Fruit fly (Drosophila melanogaster) whole organism, embryonic: ENCODE measurements around the gene org-1.

Experiments used
- ATbp ChIP-seq: fragments of 200-800 bp; sonication (Bioruptor generic); optimal IDR thresholded peaks from 2 replicates; lab custom pipeline; 2017; ENCODE audit warnings: missing biosample characterization, mild to moderate bottlenecking, missing genetic modification characterization, missing genetic modification reagents
- Bgb ChIP-seq: fragments of 200-800 bp; sonication (Bioruptor generic); IDR thresholded peaks from 2 replicates; pipeline ENCODE4 v1.3.6; 2022; ENCODE audit warnings: missing biosample characterization, missing genetic modification characterization; ENCODE audit not compliant: partially characterized antibody
- CG10267 ChIP-seq: fragments of 200-800 bp; sonication (Bioruptor generic); optimal IDR thresholded peaks from 2 replicates; lab custom pipeline; 2018; ENCODE audit warnings: missing biosample characterization, mild to moderate bottlenecking, missing genetic modification characterization, moderate library complexity
- CG12391 ChIP-seq: fragments of 200-800 bp; sonication (Bioruptor generic); optimal IDR thresholded peaks from 3 replicates; lab custom pipeline; 2018; ENCODE audit warnings: missing biosample characterization, mild to moderate bottlenecking, missing genetic modification characterization, moderate library complexity
- CG12659 ChIP-seq: fragments of 200-800 bp; sonication (Bioruptor generic); optimal IDR thresholded peaks from 3 replicates; lab custom pipeline; 2017; ENCODE audit warnings: mild to moderate bottlenecking, missing biosample characterization, missing genetic modification reagents, missing genetic modification characterization
- CG14710 ChIP-seq: fragments of 200-800 bp; sonication (Bioruptor generic); optimal IDR thresholded peaks from 3 replicates; lab custom pipeline; 2019; ENCODE audit warnings: missing biosample characterization, mild to moderate bottlenecking, missing genetic modification characterization, moderate library complexity
- CG17829 ChIP-seq: fragments of 200-800 bp; optimal IDR thresholded peaks from 2 replicates; lab custom pipeline; 2019; ENCODE audit warnings: missing biosample characterization, mild to moderate bottlenecking, missing genetic modification characterization, moderate library complexity
- CG2116 ChIP-seq: fragments of 200-800 bp; sonication (Bioruptor generic); optimal IDR thresholded peaks from 3 replicates; lab custom pipeline; 2018; ENCODE audit warnings: missing biosample characterization, mild to moderate bottlenecking, missing genetic modification characterization
- CG2120 ChIP-seq: fragments of 200-800 bp; sonication (Bioruptor generic); optimal IDR thresholded peaks from 3 replicates; lab custom pipeline; 2016; ENCODE audit warnings: missing biosample characterization, missing genetic modification characterization
- CG30403 ChIP-seq: fragments of 200-800 bp; sonication (Bioruptor generic); optimal IDR thresholded peaks from 3 replicates; lab custom pipeline; 2016; ENCODE audit warnings: missing biosample characterization, missing genetic modification characterization
- CG42726 ChIP-seq: fragments of 200-800 bp; sonication (Bioruptor generic); IDR thresholded peaks from 2 replicates; pipeline ENCODE4 v1.3.6; 2022; ENCODE audit warnings: missing biosample characterization, missing genetic modification characterization; ENCODE audit not compliant: partially characterized antibody
- CG4617 ChIP-seq: fragments of 200-800 bp; sonication (Bioruptor generic); optimal IDR thresholded peaks from 3 replicates; lab custom pipeline; 2016; ENCODE audit warnings: missing biosample characterization, missing genetic modification characterization, borderline replicate concordance
- CG6272 ChIP-seq: fragments of 200-800 bp; sonication (Bioruptor generic); IDR thresholded peaks from 2 replicates; pipeline ENCODE4 v1.3.6; 2022; ENCODE audit warnings: missing biosample characterization, missing genetic modification characterization
- CG6689 ChIP-seq: fragments of 200-800 bp; sonication (Bioruptor generic); IDR thresholded peaks from 2 replicates; pipeline ENCODE4 v1.3.6; 2022; ENCODE audit warnings: missing biosample characterization, missing genetic modification characterization
- CG6813 ChIP-seq: fragments of 200-800 bp; sonication (Bioruptor generic); optimal IDR thresholded peaks from 2 replicates; lab custom pipeline; 2017; ENCODE audit warnings: missing biosample characterization, missing genetic modification characterization, mild to moderate bottlenecking, moderate library complexity, missing genetic modification reagents
- CG6854 ChIP-seq: fragments of 200-800 bp; sonication (Bioruptor generic); optimal IDR thresholded peaks from 3 replicates; lab custom pipeline; 2017; ENCODE audit warnings: missing biosample characterization, mild to moderate bottlenecking, missing genetic modification characterization
- CG8924 ChIP-seq: fragments of 200-800 bp; optimal IDR thresholded peaks from 3 replicates; lab custom pipeline; 2019; ENCODE audit warnings: missing biosample characterization, mild to moderate bottlenecking, missing genetic modification characterization, moderate library complexity
- CHES-1-like ChIP-seq: fragments of 200-800 bp; sonication (Bioruptor generic); optimal IDR thresholded peaks from 2 replicates; lab custom pipeline; 2016; ENCODE audit warnings: missing biosample characterization, missing genetic modification characterization
- Dfd ChIP-seq, 2 experiments: fragments of >200 bp; optimal IDR thresholded peaks; 2 replicates each; lab custom pipeline; 2017; ENCODE audit warnings: missing biosample characterization in 2 of 2, missing genetic modification characterization in 2 of 2
- Dref ChIP-seq: fragments of 200-800 bp; sonication (Bioruptor generic); IDR thresholded peaks from 2 replicates; pipeline ENCODE4 v1.3.6; 2022; ENCODE audit warnings: missing biosample characterization, missing genetic modification characterization
- Fer2 ChIP-seq: fragments of 200-800 bp; sonication (Bioruptor generic); optimal IDR thresholded peaks from 2 replicates; lab custom pipeline; 2018; ENCODE audit warnings: missing biosample characterization, mild to moderate bottlenecking, missing genetic modification characterization, moderate library complexity
- Fer3 ChIP-seq: fragments of 200-800 bp; sonication (Bioruptor generic); optimal IDR thresholded peaks from 2 replicates; lab custom pipeline; 2018; ENCODE audit warnings: missing biosample characterization, mild to moderate bottlenecking, missing genetic modification characterization, moderate library complexity
- HLH54F ChIP-seq: fragments of 200-800 bp; sonication (Bioruptor generic); optimal IDR thresholded peaks from 3 replicates; lab custom pipeline; 2016; ENCODE audit warnings: missing biosample characterization, missing genetic modification characterization
- MBD-R2 ChIP-seq: fragments of 200-800 bp; sonication (Bioruptor generic); IDR thresholded peaks from 2 replicates; pipeline ENCODE4 v1.3.6; 2022; ENCODE audit warnings: missing biosample characterization, missing genetic modification characterization
- Med ChIP-seq: fragments of 200-800 bp; sonication (Bioruptor generic); peaks from one replicate; lab custom pipeline; 2016; ENCODE audit warnings: missing biosample characterization, missing genetic modification characterization, mild to moderate bottlenecking, inconsistent platforms, moderate library complexity
- Mes4 ChIP-seq: fragments of 200-800 bp; sonication (Bioruptor generic); optimal IDR thresholded peaks from 2 replicates; lab custom pipeline; 2016; ENCODE audit warnings: missing biosample characterization, missing genetic modification characterization
- Pdp1 ChIP-seq, 2 experiments: fragments of 200-800 bp; sonication (Bioruptor generic); optimal IDR thresholded peaks; 3 replicates each; lab custom pipeline; 2016; ENCODE audit warnings: missing biosample characterization in 2 of 2, missing genetic modification characterization in 2 of 2, mild to moderate bottlenecking in 1 of 2, moderate library complexity in 1 of 2
- Rfx ChIP-seq: fragments of 200-800 bp; sonication (Bioruptor generic); IDR thresholded peaks from 2 replicates; pipeline ENCODE4 v1.3.6; 2022; ENCODE audit warnings: missing biosample characterization, missing genetic modification characterization
- Sry-δ ChIP-seq: fragments of 200-800 bp; sonication (Bioruptor generic); optimal IDR thresholded peaks from 2 replicates; lab custom pipeline; 2016; ENCODE audit warnings: missing biosample characterization, missing genetic modification characterization
- Xbp1 ChIP-seq: fragments of 200-800 bp; sonication (Bioruptor generic); optimal IDR thresholded peaks from 3 replicates; lab custom pipeline; 2016; ENCODE audit warnings: missing biosample characterization, mild to moderate bottlenecking, missing genetic modification characterization
- YL-1 ChIP-seq: fragments of 200-800 bp; sonication (Bioruptor generic); optimal IDR thresholded peaks from 3 replicates; lab custom pipeline; 2017; ENCODE audit warnings: missing biosample characterization, mild to moderate bottlenecking, missing genetic modification characterization
- ara ChIP-seq: fragments of 200-800 bp; sonication (Bioruptor generic); IDR thresholded peaks from 2 replicates; pipeline ENCODE4 v1.3.6; 2022; ENCODE audit warnings: missing biosample characterization, missing genetic modification characterization
- bigmax ChIP-seq: fragments of 200-800 bp; sonication (Bioruptor generic); optimal IDR thresholded peaks from 2 replicates; lab custom pipeline; 2018; ENCODE audit warnings: missing biosample characterization, mild to moderate bottlenecking, missing genetic modification characterization
- bowl ChIP-seq: fragments of 200-800 bp; sonication (Bioruptor generic); IDR thresholded peaks from 2 replicates; pipeline ENCODE4 v1.3.6; 2022; ENCODE audit warnings: missing biosample characterization, missing genetic modification characterization
- crp ChIP-seq, 2 experiments: fragments of 200-800 bp; sonication (Bioruptor generic); optimal IDR thresholded peaks; 2 replicates in 1 of 2; 3 replicates in 1 of 2; lab custom pipeline; 2017; ENCODE audit warnings: missing biosample characterization in 2 of 2, missing genetic modification characterization in 2 of 2, mild to moderate bottlenecking in 1 of 2, moderate library complexity in 1 of 2
- dmrt99B ChIP-seq: fragments of 200-800 bp; sonication (Bioruptor generic); optimal IDR thresholded peaks from 2 replicates; lab custom pipeline; 2018; ENCODE audit warnings: missing biosample characterization, mild to moderate bottlenecking, missing genetic modification characterization, moderate library complexity
- her ChIP-seq: fragments of 200-800 bp; sonication (Bioruptor generic); optimal IDR thresholded peaks from 2 replicates; lab custom pipeline; 2016; ENCODE audit warnings: missing biosample characterization, missing genetic modification characterization
- kah ChIP-seq: fragments of 200-800 bp; sonication (Bioruptor generic); optimal IDR thresholded peaks from 2 replicates; lab custom pipeline; 2018; ENCODE audit warnings: missing biosample characterization, mild to moderate bottlenecking, missing genetic modification characterization
- mld ChIP-seq: fragments of 200-800 bp; sonication (Bioruptor generic); IDR thresholded peaks from 3 replicates; pipeline ENCODE4 v1.3.6; 2022; ENCODE audit warnings: missing biosample characterization, missing genetic modification characterization; ENCODE audit not compliant: partially characterized antibody
- nau ChIP-seq: fragments of 200-800 bp; sonication (Bioruptor generic); optimal IDR thresholded peaks from 3 replicates; lab custom pipeline; 2017; ENCODE audit warnings: missing biosample characterization, mild to moderate bottlenecking, missing genetic modification characterization, missing genetic modification reagents
- nerfin-1 ChIP-seq: fragments of 200-800 bp; sonication (Bioruptor generic); optimal IDR thresholded peaks from 3 replicates; lab custom pipeline; 2019; ENCODE audit warnings: missing biosample characterization, mild to moderate bottlenecking, missing genetic modification characterization, moderate library complexity
- phol ChIP-seq: fragments of 200-800 bp; sonication (Bioruptor generic); optimal IDR thresholded peaks from 3 replicates; lab custom pipeline; 2018; ENCODE audit warnings: missing biosample characterization, mild to moderate bottlenecking, missing genetic modification characterization, moderate library complexity
- prd ChIP-seq, 3 experiments: fragments of >200 bp in 2 of 3; fragments of 200-800 bp in 1 of 3; sonication (Bioruptor generic) in 1 of 3; optimal IDR thresholded peaks in 2 of 3; IDR thresholded peaks in 1 of 3; 2 replicates in 2 of 3; 3 replicates in 1 of 3; pipeline versions ENCODE4 v1.3.6 to Lab custom; 2017 to 2022; ENCODE audit warnings: missing biosample characterization in 1 of 3, missing genetic modification characterization in 1 of 3
- pzg ChIP-seq: fragments of 200-800 bp; sonication (Bioruptor generic); optimal IDR thresholded peaks from 3 replicates; lab custom pipeline; 2018; ENCODE audit warnings: missing biosample characterization, mild to moderate bottlenecking, missing genetic modification characterization, moderate library complexity
- sima ChIP-seq: fragments of 200-800 bp; sonication (Bioruptor generic); optimal IDR thresholded peaks from 2 replicates; lab custom pipeline; 2016; ENCODE audit warnings: missing biosample characterization, missing genetic modification characterization
- slbo ChIP-seq: fragments of 200-800 bp; sonication (Bioruptor generic); IDR thresholded peaks from 2 replicates; pipeline ENCODE4 v1.3.6; 2022; ENCODE audit warnings: missing biosample characterization, missing genetic modification characterization
- slou ChIP-seq: fragments of 200-800 bp; sonication (Bioruptor generic); optimal IDR thresholded peaks from 3 replicates; lab custom pipeline; 2016; ENCODE audit warnings: missing biosample characterization, missing genetic modification characterization
- zfh2 ChIP-seq: fragments of 200-800 bp; sonication (Bioruptor generic); optimal IDR thresholded peaks from 2 replicates; lab custom pipeline; 2016; ENCODE audit warnings: missing biosample characterization, missing genetic modification characterization

The org-1 gene

dm6 chrX:8407124-8407775, 47.6 kb downstream of the org-1 start, which contains the start of gene PIG-T (continued):
- TF ChIP-seq ATbp (no peak), Pdp1 (GFP tag; optimal IDR thresholded peaks at IDR 0.05; lab: Kevin White, UChicago) (peak in 1 of 2 experiments; percentile 66), her (GFP tag; lab: Kevin White, UChicago) (peak; percentile 22), nerfin-1 (tag; lab: Kevin White, UChicago) (peak; percentile 22), phol (peak; percentile 23), pzg (GFP tag; lab: Kevin White, UChicago) (peak; percentile 82), CG12659 (GFP tag; lab: Kevin White, UChicago) (peak; percentile 14), CG10267 (tag; lab: Kevin White, UChicago) (peak; percentile 93), Bgb (GFP tag; lab: Robert Waterston, UW) (peak; percentile 48; the same call in 1 of the 2 replicates), crp (GFP tag; optimal IDR thresholded peaks at IDR 0.05; lab: Kevin White, UChicago) (peak in 1 of 2 experiments; percentile 58), MBD-R2 (GFP tag; lab: Robert Waterston, UW) (peak; percentile 51), CG12391 (peak; percentile 18), prd (optimal IDR thresholded peaks at IDR 0.05; lab: Kevin White, UChicago) (no peak), prd (GFP tag; IDR thresholded peaks at IDR 0.05; lab: Robert Waterston, UW) (peak; percentile 27; the same call in 1 of the 3 replicates), nau (GFP tag; lab: Kevin White, UChicago) (no peak), Sry-δ (GFP tag; lab: Kevin White, UChicago) (peak; percentile 78), zfh2 (GFP tag; lab: Kevin White, UChicago) (no peak), Med (peak; percentile 77), Xbp1 (GFP tag; lab: Kevin White, UChicago) (peak; percentile 3), Dref (peak; percentile 83), slbo (GFP tag; lab: Robert Waterston, UW) (no peak), CG30403 (GFP tag; lab: Kevin White, UChicago) (peak; percentile 14), CG17829 (tag; lab: Kevin White, UChicago) (peak; percentile 24), Rfx (GFP tag; lab: Robert Waterston, UW) (peak; percentile 17; the same call in 1 of the 2 replicates), CG6813 (no peak), CG14710 (tag; lab: Kevin White, UChicago) (peak; percentile 9), CG2120 (GFP tag; lab: Kevin White, UChicago) (peak; percentile 43), CG4617 (GFP tag; lab: Kevin White, UChicago) (peak; percentile 71), kah (GFP tag; lab: Kevin White, UChicago) (no peak), ara (no peak), Mes4 (GFP tag; lab: Kevin White, UChicago) (no peak), HLH54F (no peak), bigmax (GFP tag; lab: Kevin White, UChicago) (no peak), CG8924 (tag; lab: Kevin White, UChicago) (peak; percentile 3), dmrt99B (tag; lab: Kevin White, UChicago) (no peak), CG2116 (GFP tag; lab: Kevin White, UChicago) (peak; percentile 81), CHES-1-like (peak; percentile 32)

- TF ChIP-seq CG6689 (GFP tag; lab: Robert Waterston, UW) (peak; percentile 22; the same call in 1 of the 2 replicates), Fer2 (tag; lab: Kevin White, UChicago) (no peak), CG12659 (GFP tag; lab: Kevin White, UChicago) (no peak), CG6854 (GFP tag; lab: Kevin White, UChicago) (no peak), slou (no peak), CG6272 (GFP tag; lab: Robert Waterston, UW) (no peak), CG42726 (GFP tag; lab: Robert Waterston, UW) (no peak), Fer3 (tag; lab: Kevin White, UChicago) (no peak), bowl (GFP tag; lab: Robert Waterston, UW) (no peak), Dfd (GFP tag; optimal IDR thresholded peaks at IDR 0.05; lab: Kevin White, UChicago) (peak in 1 of 2 experiments; percentile 72), YL-1 (GFP tag; lab: Kevin White, UChicago) (peak; percentile 33), mld (GFP tag; lab: Robert Waterston, UW) (no peak), sima (GFP tag; lab: Kevin White, UChicago) (no peak), ara (no peak)
Measured at dm6 chrX:8399019-8399623, 55.7 kb downstream of the org-1 start.
